Worm (Caenorhabditis elegans) whole organism, mixed stage, embryonic: ENCODE results near the gene T04G9.6.

ENCODE experiments used
- lsy-2 ChIP-seq: fragments of 150-350 bp; optimal IDR thresholded peaks from 2 replicates; lab custom pipeline; 2014; ENCODE audit warnings: missing biosample characterization, missing genetic modification characterization
- nhr-28 ChIP-seq: fragments of 150-350 bp; optimal IDR thresholded peaks from 2 replicates; lab custom pipeline; 2014; ENCODE audit warnings: missing biosample characterization, missing genetic modification characterization

- no peak for TF ChIP-seq lsy-2 (tag; lab: Kevin White, UChicago)
- no peak for TF ChIP-seq nhr-28 (tag; lab: Kevin White, UChicago)
Measured at ce11 chrX:802478-802877, 17.7 kb upstream of the T04G9.6 start, which contains the start of gene gtr-1.
